Fruit fly (Drosophila melanogaster) whole organism, prepupa: ENCODE results near the gene CG31176.

Experiments used
- Blimp-1 ChIP-seq: fragments of 200-800 bp; sonication (Bioruptor generic); optimal IDR thresholded peaks from 3 replicates; lab custom pipeline; 2017; ENCODE audit warnings: missing biosample characterization, missing genetic modification characterization, mild to moderate bottlenecking, moderate library complexity, missing genetic modification reagents
- CG10631 ChIP-seq: fragments of 200-800 bp; sonication (Bioruptor generic); optimal IDR thresholded peaks from 2 replicates; lab custom pipeline; 2016; ENCODE audit warnings: missing biosample characterization, missing genetic modification characterization
- CG10669 ChIP-seq: fragments of 200-800 bp; sonication (Bioruptor generic); optimal IDR thresholded peaks from 3 replicates; lab custom pipeline; 2018; ENCODE audit warnings: missing biosample characterization, mild to moderate bottlenecking, missing genetic modification characterization, moderate library complexity
- CG11294 ChIP-seq: fragments of 200-800 bp; sonication (Bioruptor generic); IDR thresholded peaks from 2 replicates; pipeline ENCODE4 v1.3.6; 2022; ENCODE audit warnings: missing biosample characterization, missing genetic modification characterization
- CG11762 ChIP-seq: fragments of 200-800 bp; sonication (Bioruptor generic); optimal IDR thresholded peaks from 3 replicates; lab custom pipeline; 2016; ENCODE audit warnings: missing biosample characterization, missing genetic modification characterization; ENCODE audit not compliant: insufficient read depth
- CG11902 ChIP-seq: fragments of 200-800 bp; sonication (Bioruptor generic); optimal IDR thresholded peaks from 3 replicates; lab custom pipeline; 2016; ENCODE audit warnings: missing biosample characterization, missing genetic modification characterization
- CG15336 ChIP-seq: fragments of 200-800 bp; sonication (Bioruptor generic); IDR thresholded peaks from 2 replicates; pipeline ENCODE4 v1.3.6; 2022; ENCODE audit warnings: missing biosample characterization, missing genetic modification characterization
- CG1621 ChIP-seq: fragments of 200-800 bp; sonication (Bioruptor generic); optimal IDR thresholded peaks from 3 replicates; lab custom pipeline; 2018; ENCODE audit warnings: missing biosample characterization, mild to moderate bottlenecking, missing genetic modification characterization
- CG3032 ChIP-seq: fragments of 200-800 bp; optimal IDR thresholded peaks from 2 replicates; lab custom pipeline; 2019; ENCODE audit warnings: missing biosample characterization, mild to moderate bottlenecking, missing genetic modification characterization, moderate library complexity
- CG31627 ChIP-seq: fragments of 200-800 bp; sonication (Bioruptor generic); optimal IDR thresholded peaks from 3 replicates; lab custom pipeline; 2016; ENCODE audit warnings: missing biosample characterization, missing genetic modification characterization
- CG32006 ChIP-seq: fragments of 200-800 bp; sonication (Bioruptor generic); optimal IDR thresholded peaks from 3 replicates; lab custom pipeline; 2017; ENCODE audit warnings: missing biosample characterization, mild to moderate bottlenecking, missing genetic modification characterization
- CG34406 ChIP-seq: fragments of 200-800 bp; sonication (Bioruptor generic); optimal IDR thresholded peaks from 3 replicates; lab custom pipeline; 2016; ENCODE audit warnings: missing biosample characterization, missing genetic modification characterization
- CG3919 ChIP-seq: fragments of 200-800 bp; sonication (Bioruptor generic); optimal IDR thresholded peaks from 3 replicates; lab custom pipeline; 2016; ENCODE audit warnings: missing biosample characterization, missing genetic modification characterization
- CG4318 ChIP-seq: fragments of 200-800 bp; sonication (Bioruptor generic); optimal IDR thresholded peaks from 3 replicates; lab custom pipeline; 2017; ENCODE audit warnings: missing biosample characterization, mild to moderate bottlenecking, missing genetic modification characterization
- CG6163 ChIP-seq: fragments of 200-800 bp; sonication (Bioruptor generic); IDR thresholded peaks from 3 replicates; pipeline ENCODE4 v1.3.6; 2022; ENCODE audit warnings: missing biosample characterization, missing genetic modification characterization
- CG6792 ChIP-seq: fragments of 200-800 bp; sonication (Bioruptor generic); optimal IDR thresholded peaks from 3 replicates; lab custom pipeline; 2016; ENCODE audit warnings: missing biosample characterization, missing genetic modification characterization
- CG6808 ChIP-seq: fragments of 200-800 bp; sonication (Bioruptor generic); optimal IDR thresholded peaks from 3 replicates; lab custom pipeline; 2017; ENCODE audit warnings: missing biosample characterization, missing genetic modification characterization, mild to moderate bottlenecking, moderate library complexity, missing genetic modification reagents
- CG8119 ChIP-seq: fragments of 200-800 bp; sonication (Bioruptor generic); IDR thresholded peaks from 3 replicates; pipeline ENCODE4 v1.3.6; 2022; ENCODE audit warnings: missing biosample characterization, missing genetic modification characterization
- CG8632 ChIP-seq: fragments of 200-800 bp; sonication (Bioruptor generic); optimal IDR thresholded peaks from 3 replicates; lab custom pipeline; 2016; ENCODE audit warnings: missing biosample characterization, missing genetic modification characterization
- CG9139 ChIP-seq: fragments of 200-800 bp; sonication (Bioruptor generic); optimal IDR thresholded peaks from 3 replicates; lab custom pipeline; 2017; ENCODE audit warnings: missing biosample characterization, mild to moderate bottlenecking, missing genetic modification characterization
- Eip75B ChIP-seq: fragments of 200-800 bp; sonication (Bioruptor generic); optimal IDR thresholded peaks from 3 replicates; lab custom pipeline; 2016; ENCODE audit warnings: missing biosample characterization, missing genetic modification characterization
- Eip78C ChIP-seq: fragments of 200-800 bp; sonication (Bioruptor generic); peaks from one replicate; lab custom pipeline; 2016; ENCODE audit warnings: missing biosample characterization, missing genetic modification characterization
- Eip93F ChIP-seq: fragments of 200-800 bp; sonication (Bioruptor generic); optimal IDR thresholded peaks from 2 replicates; lab custom pipeline; 2016; ENCODE audit warnings: missing biosample characterization, mild to moderate bottlenecking, missing genetic modification characterization
- Ets96B ChIP-seq: fragments of 200-800 bp; optimal IDR thresholded peaks from 2 replicates; lab custom pipeline; 2019; ENCODE audit warnings: missing biosample characterization, mild to moderate bottlenecking, missing genetic modification characterization, moderate library complexity
- Hr38 ChIP-seq: sonication (Bioruptor generic); optimal IDR thresholded peaks from 2 replicates; lab custom pipeline; 2016; ENCODE audit warnings: missing biosample characterization, missing genetic modification characterization
- Hr39 ChIP-seq: fragments of 200-800 bp; sonication (Bioruptor generic); optimal IDR thresholded peaks from 2 replicates; lab custom pipeline; 2016; ENCODE audit warnings: missing biosample characterization, missing genetic modification characterization
- Met ChIP-seq: fragments of 200-800 bp; sonication (Bioruptor generic); optimal IDR thresholded peaks from 3 replicates; lab custom pipeline; 2016; ENCODE audit warnings: missing biosample characterization, missing genetic modification characterization
- OdsH ChIP-seq: fragments of 200-800 bp; sonication (Bioruptor generic); optimal IDR thresholded peaks from 3 replicates; lab custom pipeline; 2016; ENCODE audit warnings: missing biosample characterization, missing genetic modification characterization
- Smox ChIP-seq: fragments of 200-800 bp; sonication (Bioruptor generic); optimal IDR thresholded peaks from 3 replicates; lab custom pipeline; 2016; ENCODE audit warnings: missing biosample characterization, missing genetic modification characterization
- Sox102F ChIP-seq: fragments of 200-800 bp; sonication (Bioruptor generic); optimal IDR thresholded peaks from 2 replicates; lab custom pipeline; 2016; ENCODE audit warnings: missing biosample characterization, mild to moderate bottlenecking, missing genetic modification characterization
- Sox14 ChIP-seq: fragments of 200-800 bp; sonication (Bioruptor generic); optimal IDR thresholded peaks from 3 replicates; lab custom pipeline; 2016; ENCODE audit warnings: missing biosample characterization, missing genetic modification characterization
- Sox15 ChIP-seq: fragments of 200-800 bp; sonication (Bioruptor generic); optimal IDR thresholded peaks from 3 replicates; lab custom pipeline; 2016; ENCODE audit warnings: missing biosample characterization, missing genetic modification characterization
- achi ChIP-seq: fragments of 200-800 bp; sonication (Bioruptor generic); optimal IDR thresholded peaks from 3 replicates; lab custom pipeline; 2016; ENCODE audit warnings: missing biosample characterization, missing genetic modification characterization
- acj6 ChIP-seq: fragments of 200-800 bp; sonication (Bioruptor generic); optimal IDR thresholded peaks from 3 replicates; lab custom pipeline; 2016; ENCODE audit warnings: missing biosample characterization, missing genetic modification characterization
- dsx ChIP-seq: fragments of 200-800 bp; optimal IDR thresholded peaks from 3 replicates; lab custom pipeline; 2019; ENCODE audit warnings: missing biosample characterization, mild to moderate bottlenecking, missing genetic modification characterization, moderate library complexity; ENCODE audit not compliant: poor library complexity, severe bottlenecking
- eg ChIP-seq: fragments of 200-800 bp; sonication (Bioruptor generic); IDR thresholded peaks from 3 replicates; pipeline ENCODE4 v1.3.6; 2022; ENCODE audit warnings: missing biosample characterization, missing genetic modification characterization
- esn ChIP-seq: fragments of 200-800 bp; sonication (Bioruptor generic); optimal IDR thresholded peaks from 2 replicates; lab custom pipeline; 2016; ENCODE audit warnings: missing biosample characterization, mild to moderate bottlenecking, missing genetic modification characterization, moderate library complexity
- fd59A ChIP-seq: fragments of 200-800 bp; sonication (Bioruptor generic); optimal IDR thresholded peaks from 2 replicates; lab custom pipeline; 2017; ENCODE audit warnings: missing biosample characterization, mild to moderate bottlenecking, missing genetic modification characterization, missing genetic modification reagents
- fd85E ChIP-seq: fragments of 200-800 bp; sonication (Bioruptor generic); optimal IDR thresholded peaks from 3 replicates; lab custom pipeline; 2016; ENCODE audit warnings: missing biosample characterization, missing genetic modification characterization
- fkh ChIP-seq: fragments of 200-800 bp; sonication (Bioruptor generic); optimal IDR thresholded peaks from 3 replicates; lab custom pipeline; 2017; ENCODE audit warnings: missing biosample characterization, mild to moderate bottlenecking, missing genetic modification characterization, moderate library complexity
- lz ChIP-seq: fragments of 200-800 bp; sonication (Bioruptor generic); optimal IDR thresholded peaks from 3 replicates; lab custom pipeline; 2016; ENCODE audit warnings: missing biosample characterization, missing genetic modification characterization
- net ChIP-seq: fragments of 200-800 bp; sonication (Bioruptor generic); optimal IDR thresholded peaks from 3 replicates; lab custom pipeline; 2016; ENCODE audit warnings: missing biosample characterization, missing genetic modification characterization
- pdm3 ChIP-seq: fragments of 200-800 bp; sonication (Bioruptor generic); optimal IDR thresholded peaks from 3 replicates; lab custom pipeline; 2016; ENCODE audit warnings: missing biosample characterization, missing genetic modification characterization
- salr ChIP-seq, 2 experiments: fragments of 200-800 bp; sonication (Bioruptor generic); optimal IDR thresholded peaks; 3 replicates each; lab custom pipeline; 2016 to 2018; ENCODE audit warnings: missing biosample characterization in 2 of 2, missing genetic modification characterization in 2 of 2, mild to moderate bottlenecking in 1 of 2
- spab ChIP-seq: fragments of 200-800 bp; sonication (Bioruptor generic); optimal IDR thresholded peaks from 2 replicates; lab custom pipeline; 2017; ENCODE audit warnings: missing biosample characterization, mild to moderate bottlenecking, missing genetic modification characterization, missing genetic modification reagents
- ss ChIP-seq, 2 experiments: fragments of 200-800 bp; sonication (Bioruptor generic); optimal IDR thresholded peaks; 2 replicates in 1 of 2; 3 replicates in 1 of 2; lab custom pipeline; 2017 to 2018; ENCODE audit warnings: mild to moderate bottlenecking in 2 of 2, missing biosample characterization in 2 of 2, missing genetic modification characterization in 2 of 2, moderate library complexity in 1 of 2
- topi ChIP-seq: fragments of 200-800 bp; sonication (Bioruptor generic); optimal IDR thresholded peaks from 3 replicates; lab custom pipeline; 2016; ENCODE audit warnings: missing biosample characterization, missing genetic modification characterization

CG31176 gene

DNA sequence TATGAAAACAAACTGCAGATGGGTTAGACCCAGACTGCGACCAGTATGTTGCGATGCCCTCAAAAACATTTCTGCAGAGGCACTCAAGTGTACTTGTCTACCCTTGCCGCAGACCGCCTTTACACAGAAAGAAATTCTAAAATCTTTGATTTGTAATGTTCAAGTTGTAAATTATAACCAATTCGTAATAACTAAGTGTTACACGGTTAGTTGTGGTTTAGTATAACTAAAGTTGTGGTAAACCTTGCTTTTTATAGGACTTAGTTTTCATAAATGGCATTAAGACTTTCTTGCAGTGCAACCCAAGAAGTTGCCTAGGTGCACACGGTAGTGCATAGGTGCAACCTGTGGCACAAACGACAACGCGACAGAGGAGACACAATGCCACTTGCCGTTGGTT lies 37.4 kb downstream of the CG31176 start (continued):
- TF ChIP-seq Smox: no peak
- peak; percentile 80 for TF ChIP-seq CG1621
- TF ChIP-seq fd59A (GFP tag; lab: Kevin White, UChicago): peak; percentile 64
- peak; percentile 36 for TF ChIP-seq CG34406 (GFP tag; lab: Kevin White, UChicago)
- peak; percentile 39; the same call in 1 of the 2 replicates for TF ChIP-seq CG11294 (GFP tag; lab: Robert Waterston, UW)
- peak; percentile 59 for TF ChIP-seq CG9139 (GFP tag; lab: Kevin White, UChicago)
- no peak for TF ChIP-seq fd85E (GFP tag; lab: Kevin White, UChicago)
- no peak for TF ChIP-seq Hr39 (GFP tag; lab: Kevin White, UChicago)
- no peak for TF ChIP-seq Blimp-1
- no peak for TF ChIP-seq CG11902 (GFP tag; lab: Kevin White, UChicago)
- TF ChIP-seq Sox15 (GFP tag; lab: Kevin White, UChicago): no peak
- peak; percentile 80 for TF ChIP-seq CG10669
- peak; percentile 56 for TF ChIP-seq CG4318
- no peak for TF ChIP-seq fkh
- TF ChIP-seq CG3919 (GFP tag; lab: Kevin White, UChicago): peak; percentile 81
- TF ChIP-seq CG15336 (GFP tag; lab: Robert Waterston, UW): peak; percentile 77
- peak; percentile 73 for TF ChIP-seq acj6 (GFP tag; lab: Kevin White, UChicago)
- peak; percentile 86 for TF ChIP-seq CG6163 (GFP tag; lab: Robert Waterston, UW)
- peak; percentile 80 for TF ChIP-seq CG3032 (tag; lab: Kevin White, UChicago)
- peak; percentile 65 to 71 for TF ChIP-seq salr (GFP tag; optimal IDR thresholded peaks at IDR 0.05; lab: Kevin White, UChicago)
- peak; percentile 84 for TF ChIP-seq CG8119 (GFP tag; lab: Robert Waterston, UW)
- TF ChIP-seq Sox102F (GFP tag; lab: Kevin White, UChicago): no peak
- TF ChIP-seq eg: peak; percentile 69

DNA sequence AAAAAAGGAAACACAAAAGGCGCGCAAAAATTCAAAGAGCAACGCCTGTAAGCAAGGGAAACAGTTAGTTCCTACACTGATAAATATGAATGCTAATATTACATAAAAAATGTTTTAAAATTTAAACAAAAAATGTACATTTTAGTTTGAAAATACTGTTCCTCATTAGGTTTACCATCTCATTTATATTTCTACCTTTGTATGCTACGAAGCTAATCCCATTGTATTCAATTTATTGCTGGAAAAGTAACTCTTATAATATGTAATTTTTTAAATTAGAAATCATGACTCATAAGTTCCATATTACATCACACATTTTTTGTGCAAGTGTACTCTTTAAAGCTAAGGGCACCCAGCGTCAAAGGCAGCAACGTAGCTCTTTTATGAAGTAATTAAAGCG lies 40.1 kb downstream of the CG31176 start:
- peak; percentile 46 for TF ChIP-seq Ets96B (tag; lab: Kevin White, UChicago)
- TF ChIP-seq Sox14 (GFP tag; lab: Kevin White, UChicago): peak; percentile 13
- peak; percentile 5 for TF ChIP-seq lz
- TF ChIP-seq CG9139 (GFP tag; lab: Kevin White, UChicago): no peak
- peak; percentile 41 for TF ChIP-seq achi (GFP tag; lab: Kevin White, UChicago)
- peak; percentile 83 for TF ChIP-seq Eip78C (GFP tag; lab: Kevin White, UChicago)
- TF ChIP-seq Smox: peak; percentile 17
- TF ChIP-seq CG10669: peak; percentile 15
- peak; percentile 36 for TF ChIP-seq Met
- peak; percentile 18 for TF ChIP-seq topi (GFP tag; lab: Kevin White, UChicago)
- TF ChIP-seq Eip75B (GFP tag; lab: Kevin White, UChicago): peak; percentile 20
- peak; percentile 19 for TF ChIP-seq CG11762 (GFP tag; lab: Kevin White, UChicago)
- no peak for TF ChIP-seq CG31627 (GFP tag; lab: Kevin White, UChicago)
- TF ChIP-seq esn: peak; percentile 36
- peak; percentile 27 for TF ChIP-seq CG6808 (GFP tag; lab: Kevin White, UChicago)
- peak; percentile 37 for TF ChIP-seq CG10631 (GFP tag; lab: Kevin White, UChicago)
- no peak for TF ChIP-seq Eip93F (GFP tag; lab: Kevin White, UChicago)
- peak; percentile 50 for TF ChIP-seq acj6 (GFP tag; lab: Kevin White, UChicago)
- peak; percentile 37 for TF ChIP-seq OdsH (GFP tag; lab: Kevin White, UChicago)
- TF ChIP-seq CG32006: peak; percentile 25
- peak; percentile 34 for TF ChIP-seq dsx
- no peak for TF ChIP-seq CG1621
- peak; percentile 3 for TF ChIP-seq CG4318
- TF ChIP-seq Hr39 (GFP tag; lab: Kevin White, UChicago): no peak
- peak; percentile 0 for TF ChIP-seq CG6792 (GFP tag; lab: Kevin White, UChicago)
- peak; percentile 37 for TF ChIP-seq net (GFP tag; lab: Kevin White, UChicago)
- TF ChIP-seq CG3032 (tag; lab: Kevin White, UChicago): peak; percentile 43
- TF ChIP-seq Hr38 (GFP tag; lab: Kevin White, UChicago): no peak
- peak; percentile 29 for TF ChIP-seq pdm3 (GFP tag; lab: Kevin White, UChicago)
- no peak for TF ChIP-seq spab (GFP tag; lab: Kevin White, UChicago)
- peak; percentile 28 for TF ChIP-seq CG8632 (GFP tag; lab: Kevin White, UChicago)
- peak; percentile 19 for TF ChIP-seq CG34406 (GFP tag; lab: Kevin White, UChicago)
- peak in 1 of 2 experiments; percentile 16 for TF ChIP-seq ss (GFP tag; optimal IDR thresholded peaks at IDR 0.05; lab: Kevin White, UChicago)
- TF ChIP-seq CG3919 (GFP tag; lab: Kevin White, UChicago): peak; percentile 41
- TF ChIP-seq CG8119 (GFP tag; lab: Robert Waterston, UW): 0 out of 3 replicates have a peak, but pooled peaks have one; percentile 14
